Worm (Caenorhabditis elegans): ENCODE measurements around the gene crp-1.

crp-1 gene

DNA sequence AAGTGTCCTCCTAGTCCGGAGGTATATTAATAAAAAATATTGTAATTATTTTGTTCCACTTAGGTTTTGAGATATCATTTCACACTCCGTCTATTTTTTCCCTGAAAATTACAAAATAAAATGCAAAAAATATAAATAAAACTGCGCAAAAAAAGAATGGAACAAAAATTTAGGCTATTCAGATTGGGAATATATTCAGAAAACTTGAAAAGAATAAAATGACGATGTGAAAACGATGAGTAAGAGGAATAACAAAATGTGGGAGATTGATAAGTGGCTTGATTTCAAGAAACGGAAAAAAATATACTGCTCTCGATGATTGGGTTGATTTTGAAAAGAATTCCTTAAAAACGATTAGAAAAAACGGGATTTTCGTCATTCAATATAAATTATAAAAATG is 35.9 kb downstream of the crp-1 start, which contains the start of gene dmsr-8:
Gene dmsr-8, minus strand, starts transcription at position 101 of the 400 bp plus-strand sequence.
- TF ChIP-seq zag-1 (tag; optimal IDR thresholded peaks at IDR 0.05) (no peak), snpc-4 (tag; optimal IDR thresholded peaks at IDR 0.05) (no peak), pha-4 (tag; optimal IDR thresholded peaks at IDR 0.05) (no peak), ama-1 (optimal IDR thresholded peaks at IDR 0.05) (no peak), nfya-1 (tag; optimal IDR thresholded peaks at IDR 0.05; ENCODE audit: insufficient read depth) (no peak), unc-62 (GFP tag; optimal IDR thresholded peaks at IDR 0.05) (no peak), nhr-11 (tag; optimal IDR thresholded peaks at IDR 0.05) (no peak), egl-5 (tag; optimal IDR thresholded peaks at IDR 0.05) (no peak), aly-2 (tag; optimal IDR thresholded peaks at IDR 0.05) (no peak), lin-15B (tag; optimal IDR thresholded peaks at IDR 0.05) (no peak)

- TF ChIP-seq egl-27 (tag; optimal IDR thresholded peaks at IDR 0.05) (no peak), fkh-10 (GFP tag; optimal IDR thresholded peaks at IDR 0.05) (peak; percentile 53)
Measured at ce11 chrV:10516702-10517101, 38.3 kb downstream of the crp-1 start.

- no peak for TF ChIP-seq tbx-2 (tag; optimal IDR thresholded peaks at IDR 0.05)
- TF ChIP-seq mml-1 (tag; optimal IDR thresholded peaks at IDR 0.05), result no peak
- TF ChIP-seq jun-1 (tag; optimal IDR thresholded peaks at IDR 0.05), result no peak
- peak; percentile 35 for TF ChIP-seq snpc-4 (tag; optimal IDR thresholded peaks at IDR 0.05)
- peak; percentile 63 for TF ChIP-seq lin-15B (tag; optimal IDR thresholded peaks at IDR 0.05)
- TF ChIP-seq mdl-1 (tag; optimal IDR thresholded peaks at IDR 0.05), result no peak
- peak; percentile 4 for TF ChIP-seq pqm-1 (tag; optimal IDR thresholded peaks at IDR 0.05)
- peak; percentile 52 for TF ChIP-seq nhr-25 (tag; optimal IDR thresholded peaks at IDR 0.05)
- TF ChIP-seq hmg-11 (tag; optimal IDR thresholded peaks at IDR 0.05), result peak; percentile 34
- no peak for TF ChIP-seq elt-1 (tag; optimal IDR thresholded peaks at IDR 0.05)
- TF ChIP-seq elt-2 (tag; optimal IDR thresholded peaks at IDR 0.05), result peak; percentile 45
- TF ChIP-seq zag-1 (tag; optimal IDR thresholded peaks at IDR 0.05), result no peak
- TF ChIP-seq eor-1 (tag; optimal IDR thresholded peaks at IDR 0.05), result no peak
- no peak for TF ChIP-seq unc-62 (GFP tag; optimal IDR thresholded peaks at IDR 0.05)
- peak; percentile 19 for TF ChIP-seq lsy-12 (tag; optimal IDR thresholded peaks at IDR 0.05)
- peak; percentile 93 for TF ChIP-seq nhr-43 (tag; optimal IDR thresholded peaks at IDR 0.05; ENCODE audit: poor library complexity, severe bottlenecking)
- no peak for TF ChIP-seq nhr-237 (tag; optimal IDR thresholded peaks at IDR 0.05)
- TF ChIP-seq aly-2 (tag; optimal IDR thresholded peaks at IDR 0.05), result no peak
- no peak for TF ChIP-seq sea-2 (GFP tag; optimal IDR thresholded peaks at IDR 0.05)
- TF ChIP-seq nfya-1 (tag; optimal IDR thresholded peaks at IDR 0.05; ENCODE audit: insufficient read depth), result peak; percentile 58
- no peak for TF ChIP-seq lin-39 (tag; optimal IDR thresholded peaks at IDR 0.05)
- TF ChIP-seq ZK546.5 (tag; optimal IDR thresholded peaks at IDR 0.05), result no peak
- TF ChIP-seq egl-5 (tag; optimal IDR thresholded peaks at IDR 0.05), result no peak
- peak; percentile 63 for TF ChIP-seq nhr-23 (tag; optimal IDR thresholded peaks at IDR 0.05)
- TF ChIP-seq skn-1 (tag; optimal IDR thresholded peaks at IDR 0.05), result peak; percentile 48
- TF ChIP-seq nhr-12 (tag; optimal IDR thresholded peaks at IDR 0.05), result no peak
- no peak for TF ChIP-seq ceh-9 (tag; optimal IDR thresholded peaks at IDR 0.05)
Measured at ce11 chrV:10525902-10526301, 47.5 kb downstream of the crp-1 start, which contains the start of the genes C35A5.8 and hda-11. TSS of gene C35A5.8 (minus strand) at chrV:10525908. TSS of gene hda-11 (plus strand) at chrV:10526184.

DNA sequence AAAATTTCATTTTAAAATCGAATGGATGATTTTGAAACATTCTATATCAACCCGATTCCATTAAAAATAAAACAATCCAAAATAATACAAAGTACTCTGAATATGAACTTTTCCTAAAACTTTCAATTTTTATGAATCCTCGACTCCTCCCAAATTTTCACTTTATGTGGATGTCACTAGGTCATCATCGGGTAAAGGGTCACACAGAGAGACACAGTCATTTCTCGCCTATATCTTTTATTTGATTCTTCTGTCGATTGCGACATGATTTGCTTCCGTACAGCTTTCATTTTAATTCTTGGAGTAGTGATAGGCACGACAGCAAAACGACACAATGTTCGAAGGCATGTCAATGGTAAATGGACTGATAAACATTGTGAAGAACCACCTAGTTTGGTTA is 50.1 kb downstream of the crp-1 start, which contains the start of gene F25D1.3:
Gene F25D1.3, plus strand, starts transcription at position 225 of the 400 bp plus-strand sequence.
- TF ChIP-seq egl-27 (tag; optimal IDR thresholded peaks at IDR 0.05) (no peak), nhr-23 (tag; optimal IDR thresholded peaks at IDR 0.05) (peak; percentile 15), ceh-28 (tag; optimal IDR thresholded peaks at IDR 0.05) (no peak), lin-39 (tag; optimal IDR thresholded peaks at IDR 0.05) (no peak)

- TF ChIP-seq nhr-77 (tag; optimal IDR thresholded peaks at IDR 0.05) (no peak), elt-1 (tag; optimal IDR thresholded peaks at IDR 0.05) (peak; percentile 2), nhr-23 (tag; optimal IDR thresholded peaks at IDR 0.05) (peak; percentile 76), pqm-1 (tag; optimal IDR thresholded peaks at IDR 0.05) (no peak)
Measured at ce11 chrV:10529600-10529999, 51.2 kb downstream of the crp-1 start.

Data from whole organism, L3 larva.